Fruit fly (Drosophila melanogaster) Kc167 (cell line): Measurements from ENCODE around the gene RpL17.

Experiments
- Myc ChIP-seq: fragments of >200 bp; optimal IDR thresholded peaks from 2 replicates; lab custom pipeline; 2017; ENCODE audit warnings: missing external identifiers
- h ChIP-seq: fragments of >200 bp; optimal IDR thresholded peaks from 3 replicates; lab custom pipeline; 2018; ENCODE audit warnings: missing external identifiers
- insv ChIP-seq: fragments of >200 bp; optimal IDR thresholded peaks from 3 replicates; lab custom pipeline; 2018; ENCODE audit warnings: missing external identifiers
- psq ChIP-seq: fragments of >200 bp; optimal IDR thresholded peaks from 2 replicates; lab custom pipeline; 2017; ENCODE audit warnings: missing external identifiers

DNA sequence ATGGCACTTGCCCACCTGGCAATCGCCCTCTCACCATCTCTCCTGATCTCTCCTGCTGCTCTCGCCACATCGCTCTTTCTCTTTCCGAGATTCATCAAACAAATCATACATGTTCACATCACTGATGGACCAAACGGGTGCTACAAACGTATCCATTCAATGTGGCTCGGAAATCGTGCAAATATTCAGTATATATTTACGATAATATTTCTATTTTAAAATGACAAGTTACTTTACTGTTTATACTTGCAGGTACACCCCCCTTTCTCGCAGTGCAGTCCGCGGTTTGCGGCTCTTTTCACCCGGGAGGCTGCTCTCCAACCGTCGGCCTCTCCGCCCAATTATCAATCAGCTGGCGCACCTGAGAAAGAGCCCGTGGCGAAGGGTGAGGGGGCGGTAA is 47.5 kb upstream of the RpL17 start:
- no peak for TF ChIP-seq insv (lab: Kevin White, UChicago)
- TF ChIP-seq Myc (lab: Kevin White, UChicago) = no peak
- TF ChIP-seq psq (lab: Kevin White, UChicago) = no peak
- no peak for TF ChIP-seq h (lab: Kevin White, UChicago)
